Worm (Caenorhabditis elegans) whole organism, young adult: ENCODE measurements around the gene ZC250.4.

ENCODE experiments used
- B0019.2 ChIP-seq: fragments of 200-800 bp; sonication (Bioruptor generic); conservative IDR thresholded peaks from 2 replicates; pipeline ENCODE4 v1.3.6; 2022; ENCODE audit warnings: missing genetic modification reagents, missing genetic modification characterization, missing compliant biosample characterization
- B0035.1 ChIP-seq: sonication (generic microtip); optimal IDR thresholded peaks from 2 replicates; lab custom pipeline; 2016; ENCODE audit warnings: missing genetic modification characterization, mild to moderate bottlenecking, missing compliant biosample characterization, missing genotype, missing genetic modification reagents
- B0261.1 ChIP-seq: sonication (generic microtip); optimal IDR thresholded peaks from 2 replicates; lab custom pipeline; 2016; ENCODE audit warnings: mild to moderate bottlenecking, missing genetic modification characterization, moderate library complexity, missing compliant biosample characterization
- C17E4.6 ChIP-seq: fragments of 200-800 bp; sonication (Bioruptor generic); IDR thresholded peaks from 2 replicates; pipeline ENCODE4 v1.3.6; 2022; ENCODE audit warnings: missing genetic modification reagents, missing genetic modification characterization, missing compliant biosample characterization
- K11D2.4 ChIP-seq: fragments of 200-800 bp; sonication (Bioruptor generic); IDR thresholded peaks from 2 replicates; pipeline ENCODE4 v1.3.6; 2022; ENCODE audit warnings: missing genetic modification reagents, missing genetic modification characterization, missing compliant biosample characterization
- K12H6.12 ChIP-seq: fragments of 200-800 bp; sonication (Bioruptor generic); optimal IDR thresholded peaks from 2 replicates; lab custom pipeline; 2018; ENCODE audit warnings: mild to moderate bottlenecking, missing genetic modification characterization, missing compliant biosample characterization
- T07F8.4 ChIP-seq: sonication (generic microtip); optimal IDR thresholded peaks from 2 replicates; lab custom pipeline; 2016; ENCODE audit warnings: mild to moderate bottlenecking, missing genetic modification characterization, moderate library complexity, missing compliant biosample characterization
- Y53F4B.3 ChIP-seq: fragments of 200-800 bp; sonication (Bioruptor generic); IDR thresholded peaks from 2 replicates; pipeline ENCODE4 v1.3.6; 2022; ENCODE audit warnings: missing genetic modification reagents, missing genetic modification characterization, missing compliant biosample characterization
- Y79H2A.3 ChIP-seq: fragments of 200-800 bp; sonication (Bioruptor generic); conservative IDR thresholded peaks from 2 replicates; pipeline ENCODE4 v1.3.6; 2022; ENCODE audit warnings: missing genetic modification reagents, missing genetic modification characterization, missing compliant biosample characterization
- ZK185.1 ChIP-seq: sonication (generic microtip); optimal IDR thresholded peaks from 2 replicates; lab custom pipeline; 2016; ENCODE audit warnings: mild to moderate bottlenecking, missing genetic modification characterization, missing compliant biosample characterization; ENCODE audit not compliant: poor library complexity, severe bottlenecking
- aptf-3 ChIP-seq: fragments of 200-800 bp; sonication (Bioruptor generic); IDR thresholded peaks from 2 replicates; pipeline ENCODE4 v1.3.6; 2022; ENCODE audit warnings: missing genetic modification characterization, missing compliant biosample characterization
- ceh-100 ChIP-seq: fragments of 200-800 bp; sonication (Bioruptor generic); IDR thresholded peaks from 2 replicates; pipeline ENCODE4 v1.3.6; 2022; ENCODE audit warnings: missing genetic modification reagents, missing genetic modification characterization, missing compliant biosample characterization
- ceh-79 ChIP-seq: sonication (generic microtip); optimal IDR thresholded peaks from 2 replicates; lab custom pipeline; 2017; ENCODE audit warnings: mild to moderate bottlenecking, missing genetic modification characterization, missing compliant biosample characterization
- ceh-91 ChIP-seq: fragments of 200-800 bp; sonication (Bioruptor generic); IDR thresholded peaks from 2 replicates; pipeline ENCODE4 v1.3.6; 2022; ENCODE audit warnings: missing genetic modification reagents, missing genetic modification characterization, missing compliant biosample characterization
- chd-7 ChIP-seq: sonication (generic microtip); optimal IDR thresholded peaks from 2 replicates; lab custom pipeline; 2016; ENCODE audit warnings: mild to moderate bottlenecking, missing genetic modification characterization, moderate library complexity, missing compliant biosample characterization
- die-1 ChIP-seq: sonication (generic microtip); optimal IDR thresholded peaks from 2 replicates; lab custom pipeline; 2016; ENCODE audit warnings: missing genotype, mild to moderate bottlenecking, missing genetic modification characterization, missing compliant biosample characterization
- dox-1 ChIP-seq: fragments of 200-800 bp; sonication (Bioruptor generic); IDR thresholded peaks from 2 replicates; pipeline ENCODE4 v1.3.6; 2022; ENCODE audit warnings: missing genetic modification reagents, missing genetic modification characterization, missing compliant biosample characterization
- dpl-1 ChIP-seq: fragments of 150-350 bp; optimal IDR thresholded peaks from 2 replicates; lab custom pipeline; 2014; ENCODE audit warnings: missing biosample characterization, missing genetic modification reagents, missing genetic modification characterization
- hlh-26 ChIP-seq: fragments of 200-800 bp; sonication (Bioruptor generic); conservative IDR thresholded peaks from 2 replicates; pipeline ENCODE4 v1.3.6; 2022; ENCODE audit warnings: missing genetic modification reagents, missing genetic modification characterization, missing compliant biosample characterization
- hmg-1.2 ChIP-seq: fragments of 200-800 bp; sonication (Bioruptor generic); IDR thresholded peaks from 2 replicates; pipeline ENCODE4 v1.3.6; 2022; ENCODE audit warnings: missing genetic modification reagents, missing genetic modification characterization, missing compliant biosample characterization
- hmg-20 ChIP-seq: fragments of 200-800 bp; sonication (Bioruptor generic); IDR thresholded peaks from 2 replicates; pipeline ENCODE4 v1.3.6; 2022; ENCODE audit warnings: missing genetic modification reagents, missing genetic modification characterization, missing compliant biosample characterization
- let-526 ChIP-seq: fragments of 200-800 bp; sonication (Bioruptor generic); IDR thresholded peaks from 2 replicates; pipeline ENCODE4 v1.3.6; 2022; ENCODE audit warnings: missing genetic modification reagents, missing genetic modification characterization, missing compliant biosample characterization
- lin-40 ChIP-seq: sonication (generic microtip); optimal IDR thresholded peaks from 2 replicates; lab custom pipeline; 2016; ENCODE audit warnings: missing genetic modification characterization, mild to moderate bottlenecking, missing compliant biosample characterization, missing genotype, missing genetic modification reagents
- lsl-1 ChIP-seq: fragments of 200-800 bp; sonication (Bioruptor generic); optimal IDR thresholded peaks from 2 replicates; lab custom pipeline; 2018; ENCODE audit warnings: mild to moderate bottlenecking, missing genetic modification characterization, moderate library complexity, missing compliant biosample characterization
- madf-8 ChIP-seq: fragments of 200-800 bp; sonication (Bioruptor generic); conservative IDR thresholded peaks from 2 replicates; pipeline ENCODE4 v1.3.6; 2022; ENCODE audit warnings: missing genetic modification reagents, missing genetic modification characterization, missing compliant biosample characterization
- nfyb-1 ChIP-seq: fragments of 200-800 bp; sonication (Bioruptor generic); IDR thresholded peaks from 2 replicates; pipeline ENCODE4 v1.3.6; 2022; ENCODE audit warnings: missing genetic modification reagents, missing genetic modification characterization, missing compliant biosample characterization
- nhr-179 ChIP-seq: sonication (generic microtip); optimal IDR thresholded peaks from 2 replicates; lab custom pipeline; 2016; ENCODE audit warnings: mild to moderate bottlenecking, missing genetic modification characterization, missing compliant biosample characterization
- nhr-80 ChIP-seq: sonication (generic microtip); optimal IDR thresholded peaks from 2 replicates; lab custom pipeline; 2016; ENCODE audit warnings: missing genetic modification characterization, missing compliant biosample characterization
- repo-1 ChIP-seq: sonication (generic microtip); optimal IDR thresholded peaks from 2 replicates; lab custom pipeline; 2017; ENCODE audit warnings: mild to moderate bottlenecking, missing genetic modification characterization, missing compliant biosample characterization
- rpc-1 ChIP-seq, 2 experiments: fragments of 150-350 bp in 1 of 2; sonication (generic microtip) in 1 of 2; optimal IDR thresholded peaks; 2 replicates each; lab custom pipeline; 2014 to 2018; ENCODE audit warnings: missing biosample characterization in 1 of 2, missing genetic modification characterization in 1 of 2, missing genetic modification reagents in 1 of 2, missing genotype in 1 of 2
- snpc-3.4 ChIP-seq: sonication (generic microtip); optimal IDR thresholded peaks from 2 replicates; lab custom pipeline; 2017; ENCODE audit warnings: missing genetic modification characterization, mild to moderate bottlenecking, missing compliant biosample characterization, antibody characterized with exemption, moderate library complexity, missing genotype, missing genetic modification reagents
- ztf-22 ChIP-seq: fragments of 200-800 bp; sonication (Bioruptor generic); optimal IDR thresholded peaks from 2 replicates; lab custom pipeline; 2018; ENCODE audit warnings: mild to moderate bottlenecking, missing genetic modification characterization, moderate library complexity, missing compliant biosample characterization

The ZC250.4 gene

ce11 chrV:5790497-5791280, 22.2 kb downstream of the ZC250.4 start, which contains the start of the genes nhr-142 and F44E7.9 (continued):
- TF ChIP-seq hmg-20 = peak; percentile 45; the same call in 1 of the 2 replicates
- TF ChIP-seq aptf-3 (GFP tag; lab: Robert Waterston, UW) = no peak
- TF ChIP-seq ZK185.1 (tag; lab: Kevin White, UChicago) = peak; percentile 55
- TF ChIP-seq B0035.1 (tag; lab: Kevin White, UChicago) = peak; percentile 43
- TF ChIP-seq rpc-1 (optimal IDR thresholded peaks at IDR 0.05; lab: Kevin White, UChicago) = peak; percentile 0
- no peak for TF ChIP-seq rpc-1 (tag; optimal IDR thresholded peaks at IDR 0.05; lab: Kevin White, UChicago)
- no peak for TF ChIP-seq hlh-26

ce11 chrV:5788650-5789049, 24.3 kb downstream of the ZC250.4 start:
- TF ChIP-seq B0261.1 (tag; lab: Kevin White, UChicago) (no peak), dox-1 (peak; percentile 35; the same call in 1 of the 2 replicates), Y53F4B.3 (GFP tag; lab: Robert Waterston, UW) (no peak), T07F8.4 (tag; lab: Kevin White, UChicago) (no peak), K12H6.12 (tag; lab: Kevin White, UChicago) (no peak), lsl-1 (GFP tag; lab: Kevin White, UChicago) (no peak), nfyb-1 (GFP tag; lab: Robert Waterston, UW) (0 out of 2 replicates have a peak, but pooled peaks have one; percentile 41), repo-1 (tag; lab: Kevin White, UChicago) (no peak), dpl-1 (GFP tag; lab: Kevin White, UChicago) (no peak), K11D2.4 (GFP tag; lab: Robert Waterston, UW) (no peak), ztf-22 (no peak), nhr-80 (peak; percentile 33), hmg-1.2 (peak; percentile 26; the same call in 1 of the 2 replicates), ceh-91 (GFP tag; lab: Robert Waterston, UW) (no peak), C17E4.6 (no peak), lin-40 (tag; lab: Kevin White, UChicago) (no peak)

ce11 chrV:5785372-5785771, 27.6 kb downstream of the ZC250.4 start, which contains the start of gene F44E7.7:
TSS of gene F44E7.7 (minus strand) at chrV:5785472.
- TF ChIP-seq nhr-179 (tag; lab: Kevin White, UChicago) = no peak
- TF ChIP-seq Y79H2A.3 (GFP tag; lab: Robert Waterston, UW) = no peak
- no peak for TF ChIP-seq snpc-3.4 (tag; lab: Kevin White, UChicago)
- no peak for TF ChIP-seq ceh-79 (tag; lab: Kevin White, UChicago)
- TF ChIP-seq madf-8 (GFP tag; lab: Robert Waterston, UW) = no peak
- no peak for TF ChIP-seq die-1
- TF ChIP-seq let-526 (GFP tag; lab: Robert Waterston, UW) = no peak
- TF ChIP-seq, all 124 proteins: peak for 0

ce11 chrV:5782687-5783086, 30.2 kb downstream of the ZC250.4 start, which contains the start of gene fbxa-183:
TSS of gene fbxa-183 (minus strand) at chrV:5782787.
- TF ChIP-seq nhr-80 = no peak
- no peak for TF ChIP-seq B0019.2
- TF ChIP-seq chd-7 = no peak
- TF ChIP-seq snpc-3.4 (tag; lab: Kevin White, UChicago) = no peak
- TF ChIP-seq ceh-100 = no peak
